Worm (Caenorhabditis elegans) whole organism, L3 larva: Measurements from ENCODE around the gene T27E9.2.

ENCODE experiments used
- R02D3.7 ChIP-seq: fragments of 150-350 bp; optimal IDR thresholded peaks from 2 replicates; lab custom pipeline; 2014; ENCODE audit warnings: missing biosample characterization, missing genetic modification characterization
- ZK546.5 ChIP-seq: sonication (generic microtip); optimal IDR thresholded peaks from 2 replicates; lab custom pipeline; 2017; ENCODE audit warnings: missing biosample characterization, missing genetic modification characterization
- aly-2 ChIP-seq: fragments of 150-350 bp; optimal IDR thresholded peaks from 2 replicates; lab custom pipeline; 2014; ENCODE audit warnings: missing biosample characterization, missing genetic modification characterization
- ama-1 ChIP-seq: fragments of 150-350 bp; optimal IDR thresholded peaks from 2 replicates; lab custom pipeline; 2018
- ceh-16 ChIP-seq: sonication (generic microtip); optimal IDR thresholded peaks from 2 replicates; lab custom pipeline; 2017; ENCODE audit warnings: missing biosample characterization, missing genetic modification characterization
- ceh-28 ChIP-seq: fragments of 150-350 bp; optimal IDR thresholded peaks from 2 replicates; lab custom pipeline; 2014; ENCODE audit warnings: missing biosample characterization, missing genetic modification reagents, missing genetic modification characterization
- ceh-9 ChIP-seq: sonication (generic microtip); optimal IDR thresholded peaks from 2 replicates; lab custom pipeline; 2018; ENCODE audit warnings: missing biosample characterization, missing genetic modification characterization
- daf-12 ChIP-seq: fragments of 150-350 bp; optimal IDR thresholded peaks from 2 replicates; lab custom pipeline; 2014; ENCODE audit warnings: missing biosample characterization, missing genetic modification reagents, missing genetic modification characterization
- egl-27 ChIP-seq: sonication (generic microtip); optimal IDR thresholded peaks from 4 replicates; lab custom pipeline; 2017; ENCODE audit warnings: missing biosample characterization, missing genetic modification reagents, missing genetic modification characterization
- egl-5 ChIP-seq: fragments of 150-350 bp; optimal IDR thresholded peaks from 2 replicates; lab custom pipeline; 2017; ENCODE audit warnings: missing biosample characterization, missing genetic modification reagents, missing genetic modification characterization, inconsistent platforms
- elt-1 ChIP-seq: fragments of 150-350 bp; optimal IDR thresholded peaks from 2 replicates; lab custom pipeline; 2014; ENCODE audit warnings: missing biosample characterization, missing genetic modification characterization
- elt-2 ChIP-seq: sonication (generic microtip); optimal IDR thresholded peaks from 2 replicates; lab custom pipeline; 2016; ENCODE audit warnings: missing genetic modification reagents, mild to moderate bottlenecking, missing genetic modification characterization, missing compliant biosample characterization
- elt-3 ChIP-seq, 3 experiments: fragments of 150-350 bp in 1 of 3; sonication (generic microtip) in 2 of 3; optimal IDR thresholded peaks; 2 replicates in 2 of 3; 4 replicates in 1 of 3; lab custom pipeline; 2014 to 2017; ENCODE audit warnings: missing biosample characterization in 3 of 3, missing genetic modification characterization in 3 of 3
- eor-1 ChIP-seq, 2 experiments: fragments of 150-350 bp; optimal IDR thresholded peaks; 2 replicates each; lab custom pipeline; 2014 to 2018; ENCODE audit warnings: missing biosample characterization in 2 of 2, missing genetic modification characterization in 2 of 2
- fkh-10 ChIP-seq: sonication (generic microtip); optimal IDR thresholded peaks from 2 replicates; lab custom pipeline; 2017; ENCODE audit warnings: missing biosample characterization, missing genetic modification reagents, missing genetic modification characterization
- fkh-2 ChIP-seq: fragments of 150-350 bp; optimal IDR thresholded peaks from 2 replicates; lab custom pipeline; 2014; ENCODE audit warnings: missing biosample characterization, missing genetic modification reagents, missing genetic modification characterization
- fos-1 ChIP-seq: fragments of 150-350 bp; optimal IDR thresholded peaks from 2 replicates; lab custom pipeline; 2014; ENCODE audit warnings: missing biosample characterization, missing genetic modification characterization
- hmg-11 ChIP-seq: sonication (generic microtip); optimal IDR thresholded peaks from 2 replicates; lab custom pipeline; 2016; ENCODE audit warnings: missing genetic modification characterization, missing compliant biosample characterization
- jun-1 ChIP-seq: fragments of 150-350 bp; optimal IDR thresholded peaks from 2 replicates; lab custom pipeline; 2014; ENCODE audit warnings: missing biosample characterization, missing genetic modification reagents, missing genetic modification characterization
- lin-15B ChIP-seq: fragments of 150-350 bp; optimal IDR thresholded peaks from 2 replicates; lab custom pipeline; 2014; ENCODE audit warnings: missing biosample characterization, missing genetic modification characterization
- lin-39 ChIP-seq: fragments of 150-350 bp; optimal IDR thresholded peaks from 2 replicates; lab custom pipeline; 2018; ENCODE audit warnings: missing biosample characterization, missing genetic modification reagents, missing genetic modification characterization
- lsy-12 ChIP-seq: sonication (generic microtip); optimal IDR thresholded peaks from 2 replicates; lab custom pipeline; 2016; ENCODE audit warnings: mild to moderate bottlenecking, missing genetic modification characterization, missing compliant biosample characterization
- mdl-1 ChIP-seq: fragments of 150-350 bp; optimal IDR thresholded peaks from 2 replicates; lab custom pipeline; 2014; ENCODE audit warnings: missing biosample characterization, missing genetic modification characterization
- mml-1 ChIP-seq: fragments of 150-350 bp; sonication (generic microtip); optimal IDR thresholded peaks from 3 replicates; lab custom pipeline; 2014; ENCODE audit warnings: missing biosample characterization, missing genetic modification characterization
- nfya-1 ChIP-seq: sonication (generic microtip); optimal IDR thresholded peaks from 2 replicates; lab custom pipeline; 2017; ENCODE audit warnings: missing genetic modification characterization, mild to moderate bottlenecking, missing compliant biosample characterization, antibody characterized with exemption, moderate library complexity; ENCODE audit not compliant: insufficient read depth
- nhr-11 ChIP-seq: fragments of 150-350 bp; optimal IDR thresholded peaks from 2 replicates; lab custom pipeline; 2014; ENCODE audit warnings: missing biosample characterization, missing genetic modification characterization
- nhr-12 ChIP-seq: fragments of 150-350 bp; optimal IDR thresholded peaks from 2 replicates; lab custom pipeline; 2014; ENCODE audit warnings: missing biosample characterization, missing genetic modification characterization
- nhr-23 ChIP-seq: fragments of 150-350 bp; optimal IDR thresholded peaks from 2 replicates; lab custom pipeline; 2014; ENCODE audit warnings: missing biosample characterization, missing genetic modification reagents, missing genetic modification characterization
- nhr-237 ChIP-seq: fragments of 150-350 bp; optimal IDR thresholded peaks from 2 replicates; lab custom pipeline; 2014; ENCODE audit warnings: missing biosample characterization, missing genetic modification characterization
- nhr-25 ChIP-seq: sonication (generic microtip); optimal IDR thresholded peaks from 2 replicates; lab custom pipeline; 2017; ENCODE audit warnings: missing biosample characterization, missing genetic modification characterization
- nhr-28 ChIP-seq: fragments of 150-350 bp; optimal IDR thresholded peaks from 2 replicates; lab custom pipeline; 2014; ENCODE audit warnings: missing biosample characterization, missing genetic modification characterization
- nhr-43 ChIP-seq: sonication (generic microtip); optimal IDR thresholded peaks from 2 replicates; lab custom pipeline; 2016; ENCODE audit warnings: mild to moderate bottlenecking, missing genetic modification characterization, missing compliant biosample characterization; ENCODE audit not compliant: poor library complexity, severe bottlenecking
- nhr-67 ChIP-seq: fragments of 150-350 bp; optimal IDR thresholded peaks from 2 replicates; lab custom pipeline; 2014; ENCODE audit warnings: missing biosample characterization, missing genetic modification characterization
- nhr-76 ChIP-seq: fragments of 150-350 bp; sonication (generic microtip); optimal IDR thresholded peaks from 5 replicates; lab custom pipeline; 2014; ENCODE audit warnings: missing biosample characterization, missing genetic modification characterization
- nhr-77 ChIP-seq: fragments of 150-350 bp; optimal IDR thresholded peaks from 2 replicates; lab custom pipeline; 2014; ENCODE audit warnings: missing biosample characterization, missing genetic modification characterization
- pha-4 ChIP-seq: fragments of 150-350 bp; optimal IDR thresholded peaks from 2 replicates; lab custom pipeline; 2014; ENCODE audit warnings: missing biosample characterization, missing genetic modification reagents, missing genetic modification characterization
- pqm-1 ChIP-seq: fragments of 150-350 bp; optimal IDR thresholded peaks from 2 replicates; lab custom pipeline; 2017; ENCODE audit warnings: missing biosample characterization, missing genetic modification characterization, inconsistent platforms
- skn-1 ChIP-seq: fragments of 150-350 bp; optimal IDR thresholded peaks from 2 replicates; lab custom pipeline; 2014; ENCODE audit warnings: missing biosample characterization, missing genetic modification characterization
- snpc-4 ChIP-seq: fragments of 150-350 bp; optimal IDR thresholded peaks from 2 replicates; lab custom pipeline; 2014; ENCODE audit warnings: missing biosample characterization, missing genetic modification characterization
- unc-39 ChIP-seq: sonication (generic microtip); optimal IDR thresholded peaks from 4 replicates; lab custom pipeline; 2017; ENCODE audit warnings: missing biosample characterization, missing genetic modification characterization
- unc-62 ChIP-seq: fragments of 150-350 bp; sonication (generic microtip); optimal IDR thresholded peaks from 4 replicates; lab custom pipeline; 2014; ENCODE audit warnings: missing biosample characterization, missing genetic modification reagents, missing genetic modification characterization
- zag-1 ChIP-seq: fragments of 150-350 bp; optimal IDR thresholded peaks from 2 replicates; lab custom pipeline; 2014; ENCODE audit warnings: missing biosample characterization, missing genetic modification characterization
- ztf-11 ChIP-seq: fragments of 150-350 bp; optimal IDR thresholded peaks from 2 replicates; lab custom pipeline; 2014; ENCODE audit warnings: missing biosample characterization, missing genetic modification characterization
- ztf-4 ChIP-seq: fragments of 150-350 bp; optimal IDR thresholded peaks from 2 replicates; lab custom pipeline; 2014; ENCODE audit warnings: missing biosample characterization, missing genetic modification characterization

Gene T27E9.2

ce11 chrIII:13452824-13453223 lies 9.6 kb downstream of the T27E9.2 start:
- TF ChIP-seq elt-2 (tag; lab: Kevin White, UChicago) (peak; percentile 62), nhr-28 (tag; lab: Kevin White, UChicago) (no peak), daf-12 (tag; lab: Kevin White, UChicago) (no peak)

ce11 chrIII:13439415-13439814 lies 23.0 kb downstream of the T27E9.2 start, which contains the start of gene ciao-2B:
ciao-2B (minus strand) TSS chrIII:13439544.
- no peak for TF ChIP-seq nhr-77 (tag; lab: Kevin White, UChicago)
- no peak for TF ChIP-seq elt-3 (tag; optimal IDR thresholded peaks at IDR 0.05; lab: Kevin White, UChicago)
- TF ChIP-seq lsy-12 (tag; lab: Kevin White, UChicago), result no peak
- TF ChIP-seq fkh-10 (GFP tag; lab: Kevin White, UChicago), result no peak
- peak; percentile 57 for TF ChIP-seq pha-4
- no peak for TF ChIP-seq zag-1 (tag; lab: Kevin White, UChicago)
- TF ChIP-seq lin-39 (tag; lab: Kevin White, UChicago), result no peak
- TF ChIP-seq ceh-9 (tag; lab: Kevin White, UChicago), result no peak
- no peak for TF ChIP-seq ztf-11 (tag; lab: Kevin White, UChicago)
- TF ChIP-seq nhr-67 (tag; lab: Kevin White, UChicago), result no peak
- no peak for TF ChIP-seq ceh-16 (tag; lab: Kevin White, UChicago)
- TF ChIP-seq nfya-1, result peak; percentile 44
- no peak for TF ChIP-seq nhr-76
- no peak for TF ChIP-seq hmg-11 (tag; lab: Kevin White, UChicago)
- TF ChIP-seq nhr-237 (tag; lab: Kevin White, UChicago), result no peak
- no peak for TF ChIP-seq mdl-1
- TF ChIP-seq unc-62 (GFP tag; lab: Kevin White, UChicago), result no peak
- no peak for TF ChIP-seq aly-2 (tag; lab: Kevin White, UChicago)
- TF ChIP-seq fos-1 (tag; lab: Kevin White, UChicago), result no peak
- TF ChIP-seq skn-1, result peak; percentile 24
- no peak for TF ChIP-seq mml-1 (tag; lab: Kevin White, UChicago)
- TF ChIP-seq egl-27 (tag; lab: Kevin White, UChicago), result no peak
- TF ChIP-seq daf-12 (tag; lab: Kevin White, UChicago), result no peak
- TF ChIP-seq nhr-23, result no peak
- TF ChIP-seq R02D3.7 (tag; lab: Kevin White, UChicago), result no peak
- no peak for TF ChIP-seq eor-1 (tag; optimal IDR thresholded peaks at IDR 0.05; lab: Kevin White, UChicago)
- TF ChIP-seq nhr-11 (tag; lab: Kevin White, UChicago), result no peak
- no peak for TF ChIP-seq nhr-12 (tag; lab: Kevin White, UChicago)
- TF ChIP-seq ZK546.5, result no peak
- no peak for TF ChIP-seq pqm-1 (tag; lab: Kevin White, UChicago)
- TF ChIP-seq elt-1 (tag; lab: Kevin White, UChicago), result no peak
- no peak for TF ChIP-seq fkh-2 (tag; lab: Kevin White, UChicago)
- peak; percentile 27 for TF ChIP-seq ceh-28
- TF ChIP-seq ztf-4 (tag; lab: Kevin White, UChicago), result no peak
- no peak for TF ChIP-seq nhr-28 (tag; lab: Kevin White, UChicago)
- TF ChIP-seq elt-2 (tag; lab: Kevin White, UChicago), result no peak
- TF ChIP-seq egl-5 (tag; lab: Kevin White, UChicago), result no peak
- no peak for TF ChIP-seq nhr-43 (tag; lab: Kevin White, UChicago)
- TF ChIP-seq nhr-25, result no peak
- TF ChIP-seq unc-39 (tag; lab: Kevin White, UChicago), result no peak
- peak; percentile 23 for TF ChIP-seq lin-15B (tag; lab: Kevin White, UChicago)
- no peak for TF ChIP-seq jun-1

DNA sequence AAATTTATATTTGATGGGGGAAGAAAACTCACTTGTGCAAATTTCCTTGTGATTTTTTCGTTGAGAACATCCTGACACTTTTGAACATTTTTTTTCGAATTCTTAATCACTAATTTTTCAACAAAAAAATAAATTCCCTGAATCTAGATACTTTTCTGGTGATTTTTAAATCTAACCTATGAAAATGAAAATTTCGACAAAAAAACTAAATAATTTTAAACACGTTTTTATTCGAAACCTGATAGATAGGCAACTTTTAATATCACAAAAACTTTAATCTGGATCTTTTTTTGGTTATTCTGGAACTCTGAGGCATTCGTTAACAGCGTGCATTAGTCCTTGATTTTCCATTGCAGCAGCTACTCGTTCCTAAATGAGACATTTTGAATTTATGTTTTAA lies 25.5 kb downstream of the T27E9.2 start, which contains the start of gene F45G2.9:
TSS of gene F45G2.9 (minus strand) at position 101 of the 400 bp plus-strand sequence.
- TF ChIP-seq ama-1 (lab: Kevin White, UChicago) (no peak), eor-1 (tag; optimal IDR thresholded peaks at IDR 0.05; lab: Kevin White, UChicago) (no peak), snpc-4 (tag; lab: Kevin White, UChicago) (no peak), nhr-23 (no peak), elt-3 (tag; optimal IDR thresholded peaks at IDR 0.05; lab: Kevin White, UChicago) (no peak), nhr-76 (no peak), elt-1 (tag; lab: Kevin White, UChicago) (no peak), unc-39 (tag; lab: Kevin White, UChicago) (no peak), jun-1 (no peak), ztf-11 (tag; lab: Kevin White, UChicago) (no peak), nhr-25 (no peak), pha-4 (no peak), nhr-237 (tag; lab: Kevin White, UChicago) (no peak), fkh-10 (GFP tag; lab: Kevin White, UChicago) (no peak), skn-1 (no peak)
